Worm (Caenorhabditis elegans) whole organism, early embryonic: ENCODE measurements around the gene Y105C5B.25.

Experiments
- B0310.2 ChIP-seq: sonication (generic microtip); optimal IDR thresholded peaks from 2 replicates; lab custom pipeline; 2016; ENCODE audit warnings: mild to moderate bottlenecking, missing genetic modification characterization, missing compliant biosample characterization
- F13C5.2 ChIP-seq: sonication (generic microtip); optimal IDR thresholded peaks from 2 replicates; lab custom pipeline; 2017; ENCODE audit warnings: mild to moderate bottlenecking, missing genetic modification characterization, inconsistent platforms, missing compliant biosample characterization
- aly-1 ChIP-seq: sonication (generic microtip); optimal IDR thresholded peaks from 2 replicates; lab custom pipeline; 2016; ENCODE audit warnings: missing genetic modification characterization, missing compliant biosample characterization
- ama-1 ChIP-seq: fragments of 150-350 bp; optimal IDR thresholded peaks from 2 replicates; lab custom pipeline; 2014
- ceh-13 ChIP-seq: fragments of 200-800 bp; sonication (Bioruptor generic); optimal IDR thresholded peaks from 2 replicates; lab custom pipeline; 2018; ENCODE audit warnings: mild to moderate bottlenecking, missing genetic modification characterization, missing compliant biosample characterization
- ceh-36 ChIP-seq: sonication (generic microtip); optimal IDR thresholded peaks from 2 replicates; lab custom pipeline; 2016; ENCODE audit warnings: missing genetic modification characterization, inconsistent platforms, missing compliant biosample characterization
- ets-7 ChIP-seq: sonication (generic microtip); optimal IDR thresholded peaks from 2 replicates; lab custom pipeline; 2016; ENCODE audit warnings: missing genotype, missing genetic modification characterization, missing compliant biosample characterization
- flt-1 ChIP-seq: fragments of 200-800 bp; sonication (Bioruptor generic); IDR thresholded peaks from 2 replicates; pipeline ENCODE4 v1.3.6; 2022; ENCODE audit warnings: missing genetic modification characterization, missing compliant biosample characterization
- hmbx-1 ChIP-seq: sonication (generic microtip); optimal IDR thresholded peaks from 2 replicates; lab custom pipeline; 2016; ENCODE audit warnings: mild to moderate bottlenecking, missing genetic modification characterization, missing compliant biosample characterization
- hmg-4 ChIP-seq: fragments of 200-800 bp; sonication (Bioruptor generic); optimal IDR thresholded peaks from 2 replicates; lab custom pipeline; 2018; ENCODE audit warnings: mild to moderate bottlenecking, missing genetic modification characterization, missing compliant biosample characterization
- hnd-1 ChIP-seq: sonication (generic microtip); optimal IDR thresholded peaks from 2 replicates; lab custom pipeline; 2016; ENCODE audit warnings: missing genetic modification characterization, missing compliant biosample characterization
- pes-1 ChIP-seq: fragments of 200-800 bp; sonication (Bioruptor generic); IDR thresholded peaks from 2 replicates; pipeline ENCODE4 v1.3.6; 2022; ENCODE audit warnings: missing genetic modification reagents, missing genetic modification characterization, missing compliant biosample characterization
- scrt-1 ChIP-seq: fragments of 200-800 bp; sonication (Bioruptor generic); IDR thresholded peaks from 2 replicates; pipeline ENCODE4 v1.3.6; 2022; ENCODE audit warnings: missing genetic modification characterization, missing compliant biosample characterization
- sea-1 ChIP-seq: fragments of 200-800 bp; sonication (Bioruptor generic); conservative IDR thresholded peaks from 2 replicates; pipeline ENCODE4 v1.3.6; 2022; ENCODE audit warnings: missing genetic modification characterization, missing compliant biosample characterization
- tbx-11 ChIP-seq: fragments of 200-800 bp; sonication (Bioruptor generic); IDR thresholded peaks from 2 replicates; pipeline ENCODE4 v1.3.6; 2022; ENCODE audit warnings: missing genetic modification characterization, missing compliant biosample characterization
- tbx-37 ChIP-seq: fragments of 200-800 bp; sonication (Bioruptor generic); conservative IDR thresholded peaks from 2 replicates; pipeline ENCODE4 v1.3.6; 2022; ENCODE audit warnings: missing genetic modification reagents, missing genetic modification characterization, missing compliant biosample characterization
- tra-4 ChIP-seq: sonication (generic microtip); optimal IDR thresholded peaks from 2 replicates; lab custom pipeline; 2017; ENCODE audit warnings: missing genetic modification characterization, missing compliant biosample characterization

Gene Y105C5B.25

ce11 chrIV:16172786-16173371 is 25.9 kb upstream of the Y105C5B.25 start:
- TF ChIP-seq hmg-4 (GFP tag; lab: Kevin White, UChicago) = no peak
- no peak for TF ChIP-seq hmbx-1 (tag; lab: Kevin White, UChicago)
- TF ChIP-seq flt-1 (GFP tag; lab: Robert Waterston, UW) = no peak
- no peak for TF ChIP-seq B0310.2
- peak; percentile 80 for TF ChIP-seq ceh-36 (tag; lab: Kevin White, UChicago)
- TF ChIP-seq ama-1 (lab: Kevin White, UChicago) = no peak

ce11 chrIV:16171326-16171725 is 24.4 kb upstream of the Y105C5B.25 start:
- no peak for TF ChIP-seq ceh-36 (tag; lab: Kevin White, UChicago)
- TF ChIP-seq tbx-37 (GFP tag; lab: Robert Waterston, UW) = no peak
- no peak for TF ChIP-seq ama-1 (lab: Kevin White, UChicago)
- TF ChIP-seq F13C5.2 (tag; lab: Kevin White, UChicago) = no peak
- no peak for TF ChIP-seq hmg-4 (GFP tag; lab: Kevin White, UChicago)
- TF ChIP-seq hmbx-1 (tag; lab: Kevin White, UChicago) = no peak
- no peak for TF ChIP-seq aly-1
- TF ChIP-seq tra-4 (tag; lab: Kevin White, UChicago) = no peak
- TF ChIP-seq ets-7 (tag; lab: Kevin White, UChicago) = no peak
- TF ChIP-seq B0310.2 = no peak

- TF ChIP-seq hmbx-1 (tag; lab: Kevin White, UChicago) = no peak
- no peak for TF ChIP-seq sea-1 (GFP tag; lab: Robert Waterston, UW)
- TF ChIP-seq F13C5.2 (tag; lab: Kevin White, UChicago) = no peak
- TF ChIP-seq aly-1 = no peak
- no peak for TF ChIP-seq tbx-11 (GFP tag; lab: Robert Waterston, UW)
- no peak for TF ChIP-seq tbx-37 (GFP tag; lab: Robert Waterston, UW)
Measured at ce11 chrIV:16170606-16171033, 23.7 kb upstream of the Y105C5B.25 start, which contains the start of gene gln-3. Gene gln-3 (minus strand): TSS chrIV:16170678.

ce11 chrIV:16169443-16170105 is 22.6 kb upstream of the Y105C5B.25 start:
- TF ChIP-seq ets-7 (tag; lab: Kevin White, UChicago) (no peak), tbx-11 (GFP tag; lab: Robert Waterston, UW) (no peak), pes-1 (GFP tag; lab: Robert Waterston, UW) (no peak), B0310.2 (peak; percentile 46), scrt-1 (GFP tag; lab: Robert Waterston, UW) (0 out of 2 replicates have a peak, but pooled peaks have one; percentile 22), ceh-13 (GFP tag; lab: Kevin White, UChicago) (no peak), hmbx-1 (tag; lab: Kevin White, UChicago) (no peak), aly-1 (no peak), tbx-37 (GFP tag; lab: Robert Waterston, UW) (no peak), ceh-36 (tag; lab: Kevin White, UChicago) (no peak), F13C5.2 (tag; lab: Kevin White, UChicago) (no peak), hnd-1 (tag; lab: Kevin White, UChicago) (no peak), hmg-4 (GFP tag; lab: Kevin White, UChicago) (no peak), ama-1 (lab: Kevin White, UChicago) (no peak), tra-4 (tag; lab: Kevin White, UChicago) (no peak), sea-1 (GFP tag; lab: Robert Waterston, UW) (no peak), flt-1 (GFP tag; lab: Robert Waterston, UW) (no peak)

- no peak for TF ChIP-seq ets-7 (tag; lab: Kevin White, UChicago)
- no peak for TF ChIP-seq flt-1 (GFP tag; lab: Robert Waterston, UW)
- no peak for TF ChIP-seq sea-1 (GFP tag; lab: Robert Waterston, UW)
- TF ChIP-seq pes-1 (GFP tag; lab: Robert Waterston, UW) = peak; percentile 53
- TF ChIP-seq aly-1 = no peak
- TF ChIP-seq hmg-4 (GFP tag; lab: Kevin White, UChicago) = no peak
- no peak for TF ChIP-seq ama-1 (lab: Kevin White, UChicago)
- no peak for TF ChIP-seq tbx-37 (GFP tag; lab: Robert Waterston, UW)
Measured at ce11 chrIV:16168702-16169440, 21.9 kb upstream of the Y105C5B.25 start.

ce11 chrIV:16167941-16168340 is 21.0 kb upstream of the Y105C5B.25 start:
- TF ChIP-seq tbx-37 (GFP tag; lab: Robert Waterston, UW) (no peak), scrt-1 (GFP tag; lab: Robert Waterston, UW) (no peak), B0310.2 (no peak), sea-1 (GFP tag; lab: Robert Waterston, UW) (no peak), F13C5.2 (tag; lab: Kevin White, UChicago) (no peak), flt-1 (GFP tag; lab: Robert Waterston, UW) (no peak), hnd-1 (tag; lab: Kevin White, UChicago) (no peak), hmbx-1 (tag; lab: Kevin White, UChicago) (no peak), tra-4 (tag; lab: Kevin White, UChicago) (no peak), hmg-4 (GFP tag; lab: Kevin White, UChicago) (no peak), pes-1 (GFP tag; lab: Robert Waterston, UW) (no peak), ceh-36 (tag; lab: Kevin White, UChicago) (no peak), ceh-13 (GFP tag; lab: Kevin White, UChicago) (no peak), ama-1 (lab: Kevin White, UChicago) (no peak), aly-1 (no peak), ets-7 (tag; lab: Kevin White, UChicago) (no peak), tbx-11 (GFP tag; lab: Robert Waterston, UW) (no peak)
